Worm (Caenorhabditis elegans): ENCODE results near the gene fbxa-94.
A peak's percentile ranks its signal among the peaks of the same experiment; 100 is the strongest.

Gene fbxa-94

ce11 chrV:15553869-15554268, 18.8 kb upstream of the fbxa-94 start (continued):
- TF ChIP-seq madf-5 (GFP tag; IDR thresholded peaks at IDR 0.05) (no peak), lin-1 (GFP tag; IDR thresholded peaks at IDR 0.05) (0 out of 2 replicates have a peak, but pooled peaks have one; percentile 19), nhr-6 (tag; optimal IDR thresholded peaks at IDR 0.05) (peak; percentile 57), ceh-28 (tag; optimal IDR thresholded peaks at IDR 0.05) (no peak), set-16 (GFP tag; IDR thresholded peaks at IDR 0.05) (no peak), nhr-25 (tag; optimal IDR thresholded peaks at IDR 0.05; ENCODE audit: borderline replicate concordance, insufficient read depth) (no peak), zip-11 (GFP tag; IDR thresholded peaks at IDR 0.05) (no peak), ZK337.2 (GFP tag; IDR thresholded peaks at IDR 0.05) (no peak), pha-4 (GFP tag; IDR thresholded peaks at IDR 0.05) (peak; percentile 39; the same call in 1 of the 2 replicates), pha-4 (tag; optimal IDR thresholded peaks at IDR 0.05) (no peak), Y48G9A.11 (GFP tag; IDR thresholded peaks at IDR 0.05) (0 out of 2 replicates have a peak, but pooled peaks have one; percentile 37), skn-1 (tag; optimal IDR thresholded peaks at IDR 0.05) (no peak), D1046.2 (GFP tag; IDR thresholded peaks at IDR 0.05) (peak; percentile 59; the same call in 1 of the 2 replicates), egl-27 (tag; optimal IDR thresholded peaks at IDR 0.05) (no peak), spr-1 (tag; optimal IDR thresholded peaks at IDR 0.05) (peak; percentile 22), nhr-42 (GFP tag; IDR thresholded peaks at IDR 0.05) (0 out of 2 replicates have a peak, but pooled peaks have one; percentile 9), duxl-1 (tag; optimal IDR thresholded peaks at IDR 0.05; ENCODE audit: poor library complexity) (no peak), ama-1 (optimal IDR thresholded peaks at IDR 0.05) (no peak), Y5F2A.4 (GFP tag; optimal IDR thresholded peaks at IDR 0.05) (no peak), nhr-111 (GFP tag; optimal IDR thresholded peaks at IDR 0.05) (no peak), zfp-3 (GFP tag; conservative IDR thresholded peaks at IDR 0.05) (no peak), tag-97 (GFP tag; IDR thresholded peaks at IDR 0.05) (no peak), arid-1 (GFP tag; conservative IDR thresholded peaks at IDR 0.05) (peak; percentile 63), aha-1 (tag) (no peak), egl-43 (GFP tag; IDR thresholded peaks at IDR 0.05) (peak; percentile 87), mes-2 (tag; optimal IDR thresholded peaks at IDR 0.05; ENCODE audit: poor library complexity, severe bottlenecking) (peak; percentile 68), unc-39 (tag; optimal IDR thresholded peaks at IDR 0.05) (no peak), hlh-11 (tag; optimal IDR thresholded peaks at IDR 0.05) (peak; percentile 11), daf-19 (GFP tag; conservative IDR thresholded peaks at IDR 0.05) (no peak), jun-1 (tag; optimal IDR thresholded peaks at IDR 0.05) (no peak), T20F7.1 (GFP tag; optimal IDR thresholded peaks at IDR 0.05) (no peak), lsy-2 (tag; optimal IDR thresholded peaks at IDR 0.05) (peak in 1 of 2 experiments; percentile 25), ztf-7 (tag; optimal IDR thresholded peaks at IDR 0.05) (no peak), php-3 (GFP tag; IDR thresholded peaks at IDR 0.05) (no peak), zip-2 (tag; optimal IDR thresholded peaks at IDR 0.05) (no peak), nhr-77 (tag; optimal IDR thresholded peaks at IDR 0.05) (peak; percentile 15), nhr-76 (tag; optimal IDR thresholded peaks at IDR 0.05) (no peak), unc-130 (GFP tag; optimal IDR thresholded peaks at IDR 0.05) (no peak), F26F4.8 (GFP tag; conservative IDR thresholded peaks at IDR 0.05) (no peak; the same call in 1 of the 2 replicates), spr-3 (GFP tag; optimal IDR thresholded peaks at IDR 0.05) (no peak), R02D3.7 (tag; optimal IDR thresholded peaks at IDR 0.05) (no peak), ceh-62 (tag; optimal IDR thresholded peaks at IDR 0.05) (no peak), aly-2 (tag; optimal IDR thresholded peaks at IDR 0.05) (no peak), daf-12 (tag; optimal IDR thresholded peaks at IDR 0.05) (no peak), madf-9 (GFP tag; conservative IDR thresholded peaks at IDR 0.05) (no peak), pqm-1 (tag; optimal IDR thresholded peaks at IDR 0.05) (no peak), ceh-82 (tag; optimal IDR thresholded peaks at IDR 0.05) (no peak), lin-39 (tag; optimal IDR thresholded peaks at IDR 0.05) (no peak), snpc-1.2 (GFP tag; IDR thresholded peaks at IDR 0.05) (peak; percentile 72; the same call in 1 of the 2 replicates), ztf-11 (tag; optimal IDR thresholded peaks at IDR 0.05) (no peak), F37D6.2 (tag; optimal IDR thresholded peaks at IDR 0.05) (no peak), hif-1 (tag; optimal IDR thresholded peaks at IDR 0.05) (no peak)

Data from whole organism, L4 larva.